Worm (Caenorhabditis elegans) whole organism, late embryonic: ENCODE results near the gene R10E8.6.
"Not testable (repeated sequence)": the region's sequence is repeated elsewhere in the genome, so short reads cannot be mapped to it uniquely, and the experiment has no call there.

Experiments
- T23F11.4 ChIP-seq: fragments of 200-800 bp; sonication (Bioruptor generic); optimal IDR thresholded peaks from 2 replicates; lab custom pipeline; 2018; ENCODE audit warnings: mild to moderate bottlenecking, missing genetic modification characterization, missing compliant biosample characterization
- Y22D7AL.16 ChIP-seq: sonication (generic microtip); optimal IDR thresholded peaks from 2 replicates; lab custom pipeline; 2016; ENCODE audit warnings: missing genetic modification characterization, missing compliant biosample characterization
- ahr-1 ChIP-seq: sonication (generic microtip); optimal IDR thresholded peaks from 2 replicates; lab custom pipeline; 2016; ENCODE audit warnings: missing genetic modification characterization, missing compliant biosample characterization
- ceh-31 ChIP-seq: sonication (generic microtip); optimal IDR thresholded peaks from 2 replicates; lab custom pipeline; 2016; ENCODE audit warnings: missing genetic modification characterization, missing compliant biosample characterization
- ceh-45 ChIP-seq: fragments of 200-800 bp; sonication (Bioruptor generic); IDR thresholded peaks from 2 replicates; pipeline ENCODE4 v1.3.6; 2022; ENCODE audit warnings: missing genetic modification reagents, missing genetic modification characterization, missing compliant biosample characterization
- ceh-6 ChIP-seq: fragments of 200-800 bp; sonication (Bioruptor generic); optimal IDR thresholded peaks from 2 replicates; lab custom pipeline; 2018; ENCODE audit warnings: mild to moderate bottlenecking, missing genetic modification characterization, missing compliant biosample characterization
- gmeb-2 ChIP-seq: sonication (generic microtip); optimal IDR thresholded peaks from 2 replicates; lab custom pipeline; 2016; ENCODE audit warnings: missing genetic modification characterization, inconsistent platforms, missing compliant biosample characterization
- lim-6 ChIP-seq: sonication (generic microtip); optimal IDR thresholded peaks from 2 replicates; lab custom pipeline; 2016; ENCODE audit warnings: missing genetic modification characterization, missing compliant biosample characterization
- lin-11 ChIP-seq: fragments of 200-800 bp; sonication (Bioruptor generic); optimal IDR thresholded peaks from 2 replicates; lab custom pipeline; 2018; ENCODE audit warnings: mild to moderate bottlenecking, missing genetic modification characterization, missing compliant biosample characterization
- madf-2 ChIP-seq: sonication (generic microtip); optimal IDR thresholded peaks from 2 replicates; lab custom pipeline; 2017; ENCODE audit warnings: missing genetic modification characterization, missing compliant biosample characterization
- nhr-11 ChIP-seq: fragments of 150-350 bp; optimal IDR thresholded peaks from 2 replicates; lab custom pipeline; 2014; ENCODE audit warnings: missing biosample characterization, missing genetic modification characterization
- pag-3 ChIP-seq: sonication (generic microtip); optimal IDR thresholded peaks from 2 replicates; lab custom pipeline; 2016; ENCODE audit warnings: missing compliant biosample characterization, missing genetic modification characterization, borderline replicate concordance
- pat-9 ChIP-seq: fragments of 200-800 bp; sonication (Bioruptor generic); optimal IDR thresholded peaks from 2 replicates; lab custom pipeline; 2018; ENCODE audit warnings: mild to moderate bottlenecking, missing genetic modification characterization, moderate library complexity, missing compliant biosample characterization
- pha-4 ChIP-seq: fragments of 150-350 bp; optimal IDR thresholded peaks from 2 replicates; lab custom pipeline; 2018; ENCODE audit warnings: missing biosample characterization, missing genetic modification reagents, missing genetic modification characterization
- sox-4 ChIP-seq: sonication (generic microtip); optimal IDR thresholded peaks from 2 replicates; lab custom pipeline; 2017; ENCODE audit warnings: mild to moderate bottlenecking, missing genetic modification characterization, inconsistent platforms, missing compliant biosample characterization
- tbx-2 ChIP-seq: sonication (generic microtip); optimal IDR thresholded peaks from 2 replicates; lab custom pipeline; 2016; ENCODE audit warnings: missing genetic modification characterization, missing compliant biosample characterization
- ttx-3 ChIP-seq: sonication (generic microtip); optimal IDR thresholded peaks from 2 replicates; lab custom pipeline; 2016; ENCODE audit warnings: missing genetic modification reagents, missing genetic modification characterization, missing compliant biosample characterization
- unc-55 ChIP-seq: sonication (generic microtip); optimal IDR thresholded peaks from 2 replicates; lab custom pipeline; 2017; ENCODE audit warnings: missing biosample characterization, missing genetic modification reagents, missing genetic modification characterization

R10E8.6 gene

ce11 chrV:18224353-18224752 is 41.8 kb downstream of the R10E8.6 start, which contains the start of gene F16H6.10:
Gene F16H6.10, minus strand, starts transcription at chrV:18224453.
- TF ChIP-seq pha-4: no peak

- not testable (repeated sequence) for TF ChIP-seq ahr-1; ceh-31 (tag; lab: Kevin White, UChicago); lim-6 (tag; lab: Kevin White, UChicago)
These were observed 49.4 kb downstream of the R10E8.6 start, which contains the start of gene F16H6.9 for ce11 chrV:18216784-18217183. Gene F16H6.9, plus strand, starts transcription at chrV:18217084.

ce11 chrV:18216175-18216574 is 50.0 kb downstream of the R10E8.6 start, which contains the start of gene F16H6.8:
Gene F16H6.8, minus strand, starts transcription at chrV:18216275.
- not testable (repeated sequence) for TF ChIP-seq ttx-3 (tag; lab: Kevin White, UChicago); unc-55 (GFP tag; lab: Kevin White, UChicago); pha-4
- TF ChIP-seq, all 69 proteins: peak for 0; not testable (repeated sequence) for 69

ce11 chrV:18212848-18213247 is 53.3 kb downstream of the R10E8.6 start:
- no peak for TF ChIP-seq pat-9 (tag; lab: Kevin White, UChicago)
- no peak for TF ChIP-seq nhr-11 (tag; lab: Kevin White, UChicago)
- no peak for TF ChIP-seq gmeb-2 (tag; lab: Kevin White, UChicago)
- no peak for TF ChIP-seq madf-2
- TF ChIP-seq Y22D7AL.16 (tag; lab: Kevin White, UChicago): no peak
- TF ChIP-seq lim-6 (tag; lab: Kevin White, UChicago): no peak
- TF ChIP-seq ceh-45 (GFP tag; lab: Robert Waterston, UW): no peak
- TF ChIP-seq T23F11.4 (GFP tag; lab: Kevin White, UChicago): no peak
- TF ChIP-seq ceh-6: no peak
- TF ChIP-seq lin-11 (tag; lab: Kevin White, UChicago): no peak
- no peak for TF ChIP-seq sox-4 (tag; lab: Kevin White, UChicago)
- no peak for TF ChIP-seq pag-3
- TF ChIP-seq tbx-2 (tag; lab: Kevin White, UChicago): no peak
